Fruit fly (Drosophila melanogaster): ENCODE data around the gene CG5781.

Gene CG5781

dm6 chr2L:12701498-12701897 is 4.4 kb upstream of the CG5781 start:
- TF ChIP-seq psq (optimal IDR thresholded peaks at IDR 0.05) = no peak
- no peak for TF ChIP-seq Sin3A (optimal IDR thresholded peaks at IDR 0.05)
- TF ChIP-seq ttk (optimal IDR thresholded peaks at IDR 0.05) = no peak
- TF ChIP-seq Myc (optimal IDR thresholded peaks at IDR 0.05) = no peak

- TF ChIP-seq ttk (optimal IDR thresholded peaks at IDR 0.05) (no peak), h (optimal IDR thresholded peaks at IDR 0.05) (no peak), Sin3A (optimal IDR thresholded peaks at IDR 0.05) (no peak), Myc (optimal IDR thresholded peaks at IDR 0.05) (no peak), insv (optimal IDR thresholded peaks at IDR 0.05) (no peak), psq (optimal IDR thresholded peaks at IDR 0.05) (no peak)
Measured at dm6 chr2L:12700381-12700963, 3.3 kb upstream of the CG5781 start, which contains the start of gene CG17036. Gene CG17036 (minus strand): TSS chr2L:12700746.

- TF ChIP-seq psq (optimal IDR thresholded peaks at IDR 0.05) (no peak), insv (optimal IDR thresholded peaks at IDR 0.05) (no peak), ttk (optimal IDR thresholded peaks at IDR 0.05) (no peak)
Measured at dm6 chr2L:12694823-12695420, 2.2 kb downstream of the CG5781 start, which contains the start of the genes IFT43 and PICK1. Gene IFT43 (minus strand): TSS chr2L:12694988. Gene PICK1 (plus strand): TSS chr2L:12695033.

dm6 chr2L:12692343-12693079 is 4.6 kb downstream of the CG5781 start, which contains the start of the genes CCT4 and CG6153:
Gene CCT4 (minus strand): TSS chr2L:12692934.
Gene CG6153 (plus strand): TSS chr2L:12692993.
- TF ChIP-seq ttk (optimal IDR thresholded peaks at IDR 0.05) (no peak), h (optimal IDR thresholded peaks at IDR 0.05) (no peak), Sin3A (optimal IDR thresholded peaks at IDR 0.05) (no peak), psq (optimal IDR thresholded peaks at IDR 0.05) (no peak), insv (optimal IDR thresholded peaks at IDR 0.05) (no peak), Myc (optimal IDR thresholded peaks at IDR 0.05) (no peak)

- no peak for TF ChIP-seq Myc (optimal IDR thresholded peaks at IDR 0.05)
- no peak for TF ChIP-seq ttk (optimal IDR thresholded peaks at IDR 0.05)
- TF ChIP-seq Sin3A (optimal IDR thresholded peaks at IDR 0.05) = no peak
- no peak for TF ChIP-seq h (optimal IDR thresholded peaks at IDR 0.05)
- no peak for TF ChIP-seq insv (optimal IDR thresholded peaks at IDR 0.05)
- no peak for TF ChIP-seq psq (optimal IDR thresholded peaks at IDR 0.05)
Measured at dm6 chr2L:12689281-12689765, 7.8 kb downstream of the CG5781 start.

dm6 chr2L:12686811-12687210 is 10.3 kb downstream of the CG5781 start:
- TF ChIP-seq h (optimal IDR thresholded peaks at IDR 0.05) = no peak
- no peak for TF ChIP-seq insv (optimal IDR thresholded peaks at IDR 0.05)
- TF ChIP-seq Sin3A (optimal IDR thresholded peaks at IDR 0.05) = no peak
- TF ChIP-seq psq (optimal IDR thresholded peaks at IDR 0.05) = no peak
- no peak for TF ChIP-seq Myc (optimal IDR thresholded peaks at IDR 0.05)
- no peak for TF ChIP-seq ttk (optimal IDR thresholded peaks at IDR 0.05)

- TF ChIP-seq h (optimal IDR thresholded peaks at IDR 0.05) = no peak
- TF ChIP-seq psq (optimal IDR thresholded peaks at IDR 0.05) = no peak
- TF ChIP-seq ttk (optimal IDR thresholded peaks at IDR 0.05) = no peak
- TF ChIP-seq Sin3A (optimal IDR thresholded peaks at IDR 0.05) = no peak
- TF ChIP-seq Myc (optimal IDR thresholded peaks at IDR 0.05) = no peak
- no peak for TF ChIP-seq insv (optimal IDR thresholded peaks at IDR 0.05)
Measured at dm6 chr2L:12681603-12682368, 15.3 kb downstream of the CG5781 start.

dm6 chr2L:12679310-12679709 is 17.8 kb downstream of the CG5781 start:
- TF ChIP-seq insv (optimal IDR thresholded peaks at IDR 0.05) (no peak), Sin3A (optimal IDR thresholded peaks at IDR 0.05) (no peak), Myc (optimal IDR thresholded peaks at IDR 0.05) (no peak), ttk (optimal IDR thresholded peaks at IDR 0.05) (no peak), h (optimal IDR thresholded peaks at IDR 0.05) (no peak), psq (optimal IDR thresholded peaks at IDR 0.05) (no peak)

dm6 chr2L:12678286-12678685 is 18.8 kb downstream of the CG5781 start:
- TF ChIP-seq ttk (optimal IDR thresholded peaks at IDR 0.05) (no peak), Sin3A (optimal IDR thresholded peaks at IDR 0.05) (no peak), Myc (optimal IDR thresholded peaks at IDR 0.05) (no peak), insv (optimal IDR thresholded peaks at IDR 0.05) (no peak), h (optimal IDR thresholded peaks at IDR 0.05) (no peak), psq (optimal IDR thresholded peaks at IDR 0.05) (no peak)

- TF ChIP-seq Myc (optimal IDR thresholded peaks at IDR 0.05) (no peak), h (optimal IDR thresholded peaks at IDR 0.05) (no peak), ttk (optimal IDR thresholded peaks at IDR 0.05) (no peak), insv (optimal IDR thresholded peaks at IDR 0.05) (no peak), psq (optimal IDR thresholded peaks at IDR 0.05) (no peak), Sin3A (optimal IDR thresholded peaks at IDR 0.05) (no peak)
Measured at dm6 chr2L:12674365-12674764, 22.8 kb downstream of the CG5781 start.

- no peak for TF ChIP-seq Myc (optimal IDR thresholded peaks at IDR 0.05)
- TF ChIP-seq psq (optimal IDR thresholded peaks at IDR 0.05) = no peak
- TF ChIP-seq insv (optimal IDR thresholded peaks at IDR 0.05) = no peak
- no peak for TF ChIP-seq h (optimal IDR thresholded peaks at IDR 0.05)
- TF ChIP-seq Sin3A (optimal IDR thresholded peaks at IDR 0.05) = no peak
- no peak for TF ChIP-seq ttk (optimal IDR thresholded peaks at IDR 0.05)
Measured at dm6 chr2L:12672296-12672695, 24.8 kb downstream of the CG5781 start.
